Worm (Caenorhabditis elegans) whole organism, L2 larva: ENCODE measurements around the gene K08E5.1.

Source experiments
- C34F6.9 ChIP-seq: fragments of 150-350 bp; optimal IDR thresholded peaks from 2 replicates; lab custom pipeline; 2014; ENCODE audit warnings: missing biosample characterization, missing genetic modification characterization
- R02D3.7 ChIP-seq: fragments of 150-350 bp; optimal IDR thresholded peaks from 2 replicates; lab custom pipeline; 2014; ENCODE audit warnings: missing biosample characterization, missing genetic modification characterization
- aly-2 ChIP-seq: fragments of 150-350 bp; optimal IDR thresholded peaks from 2 replicates; lab custom pipeline; 2014; ENCODE audit warnings: missing biosample characterization, missing genetic modification characterization
- ama-1 ChIP-seq: fragments of 150-350 bp; optimal IDR thresholded peaks from 2 replicates; lab custom pipeline; 2018; ENCODE audit warnings: inconsistent platforms
- blmp-1 ChIP-seq: sonication (generic microtip); optimal IDR thresholded peaks from 2 replicates; lab custom pipeline; 2017; ENCODE audit warnings: missing genetic modification characterization, mild to moderate bottlenecking, missing compliant biosample characterization, antibody characterized with exemption, moderate library complexity; ENCODE audit not compliant: insufficient read depth
- ceh-82 ChIP-seq: fragments of 150-350 bp; optimal IDR thresholded peaks from 2 replicates; lab custom pipeline; 2014; ENCODE audit warnings: missing biosample characterization, missing genetic modification characterization
- dmd-4 ChIP-seq: sonication (generic microtip); optimal IDR thresholded peaks from 2 replicates; lab custom pipeline; 2017; ENCODE audit warnings: missing biosample characterization, missing genetic modification characterization
- egl-27 ChIP-seq: sonication (generic microtip); optimal IDR thresholded peaks from 3 replicates; lab custom pipeline; 2017; ENCODE audit warnings: missing biosample characterization, missing genetic modification reagents, missing genetic modification characterization
- elt-1 ChIP-seq: fragments of 150-350 bp; optimal IDR thresholded peaks from 2 replicates; lab custom pipeline; 2014; ENCODE audit warnings: missing biosample characterization, missing genetic modification characterization
- elt-3 ChIP-seq: sonication (generic microtip); optimal IDR thresholded peaks from 2 replicates; lab custom pipeline; 2017; ENCODE audit warnings: missing biosample characterization, missing genetic modification characterization
- gmeb-1 ChIP-seq: fragments of 150-350 bp; optimal IDR thresholded peaks from 2 replicates; lab custom pipeline; 2014; ENCODE audit warnings: missing biosample characterization, missing genetic modification characterization
- lin-11 ChIP-seq: fragments of 150-350 bp; sonication (generic microtip); optimal IDR thresholded peaks from 2 replicates; lab custom pipeline; 2014; ENCODE audit warnings: missing biosample characterization, missing genetic modification characterization, inconsistent platforms, mixed read lengths
- lin-13 ChIP-seq: fragments of 150-350 bp; optimal IDR thresholded peaks from 2 replicates; lab custom pipeline; 2014; ENCODE audit warnings: missing biosample characterization, missing genetic modification reagents, missing genetic modification characterization
- lin-39 ChIP-seq: fragments of 150-350 bp; optimal IDR thresholded peaks from 2 replicates; lab custom pipeline; 2014; ENCODE audit warnings: missing biosample characterization, missing genetic modification reagents, missing genetic modification characterization
- lsy-2 ChIP-seq, 2 experiments: fragments of 150-350 bp in 1 of 2; sonication (generic microtip) in 1 of 2; optimal IDR thresholded peaks; 2 replicates each; lab custom pipeline; 2014 to 2017; ENCODE audit warnings: missing biosample characterization in 2 of 2, missing genetic modification characterization in 2 of 2
- mdl-1 ChIP-seq, 2 experiments: fragments of 150-350 bp in 1 of 2; sonication (generic microtip) in 1 of 2; optimal IDR thresholded peaks; 2 replicates each; lab custom pipeline; 2017; ENCODE audit warnings: missing biosample characterization in 2 of 2, missing genetic modification characterization in 2 of 2
- nhr-12 ChIP-seq: fragments of 150-350 bp; optimal IDR thresholded peaks from 2 replicates; lab custom pipeline; 2014; ENCODE audit warnings: missing biosample characterization, missing genetic modification characterization
- nhr-23 ChIP-seq: fragments of 150-350 bp; optimal IDR thresholded peaks from 2 replicates; lab custom pipeline; 2014; ENCODE audit warnings: missing biosample characterization, missing genetic modification reagents, missing genetic modification characterization
- nhr-237 ChIP-seq: fragments of 150-350 bp; optimal IDR thresholded peaks from 2 replicates; lab custom pipeline; 2014; ENCODE audit warnings: missing biosample characterization, missing genetic modification characterization
- nhr-25 ChIP-seq: fragments of 150-350 bp; sonication (generic microtip); optimal IDR thresholded peaks from 3 replicates; lab custom pipeline; 2014; ENCODE audit warnings: missing biosample characterization, missing genetic modification characterization
- nhr-6 ChIP-seq: fragments of 150-350 bp; optimal IDR thresholded peaks from 2 replicates; lab custom pipeline; 2014; ENCODE audit warnings: missing biosample characterization, missing genetic modification characterization
- peb-1 ChIP-seq: fragments of 150-350 bp; optimal IDR thresholded peaks from 2 replicates; lab custom pipeline; 2014; ENCODE audit warnings: missing biosample characterization, missing genetic modification characterization
- sem-4 ChIP-seq: fragments of 150-350 bp; optimal IDR thresholded peaks from 2 replicates; lab custom pipeline; 2014; ENCODE audit warnings: missing biosample characterization, missing genetic modification reagents, missing genetic modification characterization
- skn-1 ChIP-seq: sonication (generic microtip); optimal IDR thresholded peaks from 2 replicates; lab custom pipeline; 2017; ENCODE audit warnings: missing biosample characterization, missing genetic modification characterization
- sma-3 ChIP-seq: sonication (generic microtip); optimal IDR thresholded peaks from 2 replicates; lab custom pipeline; 2016; ENCODE audit warnings: missing genetic modification reagents, missing genetic modification characterization, missing compliant biosample characterization
- sma-9 ChIP-seq, 2 experiments: fragments of 150-350 bp in 1 of 2; sonication (generic microtip) in 1 of 2; optimal IDR thresholded peaks; 2 replicates each; lab custom pipeline; 2014 to 2016; ENCODE audit warnings: missing genetic modification characterization in 2 of 2, mild to moderate bottlenecking in 1 of 2, missing biosample characterization in 1 of 2, missing compliant biosample characterization in 1 of 2, missing genetic modification reagents in 1 of 2, moderate library complexity in 1 of 2
- unc-39 ChIP-seq: fragments of 150-350 bp; optimal IDR thresholded peaks from 2 replicates; lab custom pipeline; 2014; ENCODE audit warnings: missing biosample characterization, missing genetic modification characterization
- unc-55 ChIP-seq: fragments of 150-350 bp; sonication (generic microtip); optimal IDR thresholded peaks from 3 replicates; lab custom pipeline; 2014; ENCODE audit warnings: missing biosample characterization, missing genetic modification reagents, missing genetic modification characterization
- unc-62 ChIP-seq: fragments of 150-350 bp; optimal IDR thresholded peaks from 2 replicates; lab custom pipeline; 2014; ENCODE audit warnings: missing biosample characterization, missing genetic modification reagents, missing genetic modification characterization
- zag-1 ChIP-seq: fragments of 150-350 bp; optimal IDR thresholded peaks from 2 replicates; lab custom pipeline; 2014; ENCODE audit warnings: missing biosample characterization, missing genetic modification characterization
- ztf-1 ChIP-seq: fragments of 200-800 bp; sonication (Bioruptor generic); conservative IDR thresholded peaks from 2 replicates; pipeline ENCODE4 v1.3.6; 2022; ENCODE audit warnings: missing genetic modification characterization, missing compliant biosample characterization
- ztf-11 ChIP-seq: sonication (generic microtip); optimal IDR thresholded peaks from 2 replicates; lab custom pipeline; 2017; ENCODE audit warnings: missing biosample characterization, missing genetic modification characterization
- ztf-4 ChIP-seq: fragments of 150-350 bp; optimal IDR thresholded peaks from 2 replicates; lab custom pipeline; 2014; ENCODE audit warnings: missing biosample characterization, missing genetic modification characterization

The K08E5.1 gene

DNA sequence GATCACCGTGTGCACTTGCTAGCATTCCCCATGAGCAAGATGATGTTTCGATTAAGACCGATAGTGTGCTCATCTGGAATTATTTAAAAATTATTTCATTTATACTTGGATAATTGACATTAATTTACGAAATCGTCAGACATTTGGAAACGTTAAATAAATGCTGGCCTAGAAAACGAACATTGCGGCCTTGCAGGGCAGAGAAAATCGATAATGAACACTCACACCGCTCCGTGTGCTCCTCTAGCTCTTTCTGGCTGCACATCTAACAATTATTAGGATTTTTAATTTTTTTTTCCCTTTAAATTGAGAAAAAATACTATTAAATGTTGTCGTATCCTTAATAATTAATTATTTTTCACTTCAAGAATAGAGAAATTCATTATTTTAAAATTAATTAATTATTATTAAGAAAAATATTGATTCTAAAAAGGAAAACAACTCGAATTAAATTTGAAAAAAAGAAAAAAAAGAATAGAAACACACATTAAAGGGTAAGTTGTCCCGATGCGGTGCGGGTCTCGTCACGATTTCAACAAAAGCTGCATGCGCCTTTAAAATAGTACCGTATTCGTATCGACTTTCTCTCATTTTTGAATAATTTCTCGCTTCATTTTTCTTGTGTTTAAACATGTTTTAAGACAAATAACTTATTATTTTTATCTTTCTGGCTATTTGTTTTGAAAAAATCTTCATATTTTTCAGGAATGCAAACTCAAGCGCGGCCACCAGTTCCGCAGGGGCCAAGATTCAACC, 26.3 kb downstream of the K08E5.1 start, which contains the start of the genes gtf-2H3 and ham-3:
Gene gtf-2H3 (minus strand): TSS at position 73 of the 756 bp plus-strand sequence.
Gene ham-3 (plus strand): TSS at position 706 of the 756 bp plus-strand sequence.
- TF ChIP-seq unc-55 (GFP tag; lab: Kevin White, UChicago), result peak; percentile 34
- TF ChIP-seq lsy-2 (tag; optimal IDR thresholded peaks at IDR 0.05; lab: Kevin White, UChicago), result peak in 1 of 2 experiments; percentile 13
- peak; percentile 40 for TF ChIP-seq C34F6.9 (tag; lab: Kevin White, UChicago)
- no peak for TF ChIP-seq nhr-12 (tag; lab: Kevin White, UChicago)

DNA sequence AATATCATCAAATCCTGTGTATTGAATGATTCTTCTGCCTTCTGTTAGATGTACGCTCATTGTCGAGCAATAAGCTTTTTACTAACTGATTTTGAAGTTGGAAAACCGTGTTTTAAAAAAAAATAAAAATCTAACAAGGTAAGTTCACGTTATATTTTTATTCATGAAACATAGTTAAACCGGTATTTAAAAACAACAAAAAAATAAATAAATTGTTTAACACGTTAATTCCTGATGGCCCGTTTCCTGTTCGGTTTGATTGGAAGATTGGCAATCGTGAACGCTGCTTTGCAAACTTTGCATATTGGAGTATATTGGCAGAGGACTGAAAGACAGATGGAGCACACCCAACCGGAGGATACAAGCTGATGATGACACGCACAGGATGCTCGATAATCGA, 27.8 kb downstream of the K08E5.1 start, which contains the start of gene ZK1128.3:
Gene ZK1128.3 (minus strand): TSS at position 101 of the 400 bp plus-strand sequence.
- TF ChIP-seq unc-39 (tag; lab: Kevin White, UChicago) (no peak), lsy-2 (tag; optimal IDR thresholded peaks at IDR 0.05; lab: Kevin White, UChicago) (no peak), ceh-82 (tag; lab: Kevin White, UChicago) (no peak), sma-3 (GFP tag; lab: Kevin White, UChicago) (no peak), ztf-11 (tag; lab: Kevin White, UChicago) (no peak)

DNA sequence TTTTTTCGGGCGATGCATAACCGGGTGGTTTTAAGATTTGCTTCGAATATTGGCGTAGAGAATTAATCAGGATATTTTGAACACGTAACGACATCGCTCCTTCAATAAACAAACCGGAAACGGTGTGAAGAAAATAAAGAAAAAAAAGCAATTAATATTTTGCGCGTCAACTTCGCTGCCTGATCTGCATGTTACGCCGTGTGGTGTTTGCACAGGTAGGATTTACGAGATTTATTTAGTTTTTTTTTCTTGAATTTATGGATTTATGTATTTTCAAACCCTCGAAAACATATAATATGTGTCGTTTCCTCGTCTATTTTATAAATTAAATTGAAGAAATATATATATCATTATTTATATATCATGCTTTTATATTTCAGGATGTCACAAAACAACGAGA, 31.9 kb downstream of the K08E5.1 start, which contains the start of the genes ZK1128.1 and mett-10:
Gene ZK1128.1 (minus strand): TSS at position 99 of the 400 bp plus-strand sequence.
Gene mett-10 (plus strand): TSS at position 375 of the 400 bp plus-strand sequence.
- TF ChIP-seq unc-55 (GFP tag; lab: Kevin White, UChicago), result peak; percentile 54
- peak; percentile 48 for TF ChIP-seq C34F6.9 (tag; lab: Kevin White, UChicago)
- peak; percentile 66 for TF ChIP-seq R02D3.7
- TF ChIP-seq ztf-4, result no peak
- no peak for TF ChIP-seq egl-27 (tag; lab: Kevin White, UChicago)
- TF ChIP-seq gmeb-1, result peak; percentile 60
- TF ChIP-seq peb-1 (tag; lab: Kevin White, UChicago), result no peak
- peak in 1 of 2 experiments; percentile 58 for TF ChIP-seq lsy-2 (tag; optimal IDR thresholded peaks at IDR 0.05; lab: Kevin White, UChicago)
- TF ChIP-seq sem-4, result no peak
- TF ChIP-seq, all 48 proteins: peak for 5

- TF ChIP-seq elt-1 (tag; lab: Kevin White, UChicago) (no peak), R02D3.7 (no peak), blmp-1 (tag; lab: Kevin White, UChicago) (no peak), nhr-12 (tag; lab: Kevin White, UChicago) (no peak), sma-9 (GFP tag; optimal IDR thresholded peaks at IDR 0.05; lab: Kevin White, UChicago) (no peak), sma-9 (tag; optimal IDR thresholded peaks at IDR 0.05; lab: Kevin White, UChicago) (no peak), ztf-1 (GFP tag; lab: Robert Waterston, UW) (no peak), nhr-25 (tag; lab: Kevin White, UChicago) (no peak), nhr-237 (no peak), unc-55 (GFP tag; lab: Kevin White, UChicago) (no peak), skn-1 (no peak), elt-3 (tag; lab: Kevin White, UChicago) (no peak), lin-13 (no peak), dmd-4 (tag; lab: Kevin White, UChicago) (no peak), lin-11 (tag; lab: Kevin White, UChicago) (no peak), nhr-6 (tag; lab: Kevin White, UChicago) (no peak), egl-27 (tag; lab: Kevin White, UChicago) (no peak), C34F6.9 (tag; lab: Kevin White, UChicago) (no peak), mdl-1 (tag; optimal IDR thresholded peaks at IDR 0.05; lab: Kevin White, UChicago) (no peak), peb-1 (tag; lab: Kevin White, UChicago) (no peak)
These were observed 33.6 kb downstream of the K08E5.1 start, which contains the start of gene vps-29 for ce11 chrIII:10112958-10113357. Gene vps-29, minus strand, starts transcription at chrIII:10113058.

ce11 chrIII:10108995-10109394, 37.6 kb downstream of the K08E5.1 start, which contains the start of gene T16H12.9:
Gene T16H12.9, plus strand, starts transcription at chrIII:10109295.
- no peak for TF ChIP-seq blmp-1 (tag; lab: Kevin White, UChicago)
- no peak for TF ChIP-seq gmeb-1
- TF ChIP-seq lin-13, result no peak
- no peak for TF ChIP-seq egl-27 (tag; lab: Kevin White, UChicago)
- no peak for TF ChIP-seq zag-1
- TF ChIP-seq aly-2 (tag; lab: Kevin White, UChicago), result no peak
- no peak for TF ChIP-seq lin-39 (tag; lab: Kevin White, UChicago)
- no peak for TF ChIP-seq unc-39 (tag; lab: Kevin White, UChicago)
- TF ChIP-seq lin-11 (tag; lab: Kevin White, UChicago), result no peak
- TF ChIP-seq nhr-23, result no peak
- TF ChIP-seq skn-1, result no peak
- TF ChIP-seq unc-62 (GFP tag; lab: Kevin White, UChicago), result no peak
- no peak for TF ChIP-seq ama-1 (lab: Kevin White, UChicago)
